Fruit fly (Drosophila melanogaster) whole organism, prepupa: ENCODE data around the gene CG5611.

Source experiments
- Eip75B ChIP-seq: fragments of 200-800 bp; sonication (Bioruptor generic); optimal IDR thresholded peaks from 3 replicates; lab custom pipeline; 2016; ENCODE audit warnings: missing biosample characterization, missing genetic modification characterization
- Eip93F ChIP-seq: fragments of 200-800 bp; sonication (Bioruptor generic); optimal IDR thresholded peaks from 2 replicates; lab custom pipeline; 2016; ENCODE audit warnings: missing biosample characterization, mild to moderate bottlenecking, missing genetic modification characterization
- Gug ChIP-seq: fragments of 200-800 bp; sonication (Bioruptor generic); IDR thresholded peaks from 2 replicates; pipeline ENCODE4 v1.3.6; 2022; ENCODE audit warnings: missing biosample characterization, missing genetic modification characterization
- Sox102F ChIP-seq: fragments of 200-800 bp; sonication (Bioruptor generic); optimal IDR thresholded peaks from 2 replicates; lab custom pipeline; 2016; ENCODE audit warnings: missing biosample characterization, mild to moderate bottlenecking, missing genetic modification characterization
- dac ChIP-seq: fragments of 200-800 bp; sonication (Bioruptor generic); optimal IDR thresholded peaks from 2 replicates; lab custom pipeline; 2017; ENCODE audit warnings: missing biosample characterization, mild to moderate bottlenecking, missing genetic modification characterization
- esn ChIP-seq: fragments of 200-800 bp; sonication (Bioruptor generic); optimal IDR thresholded peaks from 2 replicates; lab custom pipeline; 2016; ENCODE audit warnings: missing biosample characterization, mild to moderate bottlenecking, missing genetic modification characterization, moderate library complexity
- lz ChIP-seq: fragments of 200-800 bp; sonication (Bioruptor generic); optimal IDR thresholded peaks from 3 replicates; lab custom pipeline; 2016; ENCODE audit warnings: missing biosample characterization, missing genetic modification characterization

- TF ChIP-seq Sox102F (no peak), Gug (GFP tag; lab: Robert Waterston, UW) (no peak), esn (GFP tag; lab: Kevin White, UChicago) (no peak), dac (GFP tag; lab: Kevin White, UChicago) (no peak), Eip75B (GFP tag; lab: Kevin White, UChicago) (no peak), lz (GFP tag; lab: Kevin White, UChicago) (no peak), Eip93F (GFP tag; lab: Kevin White, UChicago) (no peak)
These were observed 43.2 kb upstream of the CG5611 start, which contains the start of gene CG12883 for dm6 chr3R:27679019-27679418.
